Fruit fly (Drosophila melanogaster) whole organism, wandering third instar larva: Measurements from ENCODE around the gene ru.

Experiments
- Myc ChIP-seq: fragments of >200 bp; optimal IDR thresholded peaks from 2 replicates; lab custom pipeline; 2017
- foxo ChIP-seq, 2 experiments: fragments of 200-800 bp; sonication (Bioruptor generic); optimal IDR thresholded peaks; 2 replicates in 1 of 2; 3 replicates in 1 of 2; lab custom pipeline; 2016 to 2017; ENCODE audit warnings: missing biosample characterization in 2 of 2, missing genetic modification characterization in 2 of 2
- h ChIP-seq: fragments of 200-800 bp; sonication (Bioruptor generic); optimal IDR thresholded peaks from 3 replicates; lab custom pipeline; 2016; ENCODE audit warnings: missing biosample characterization, mild to moderate bottlenecking, missing genetic modification characterization
- tai ChIP-seq: sonication (Bioruptor generic); optimal IDR thresholded peaks from 2 replicates; lab custom pipeline; 2016; ENCODE audit warnings: missing biosample characterization, missing genetic modification characterization

DNA sequence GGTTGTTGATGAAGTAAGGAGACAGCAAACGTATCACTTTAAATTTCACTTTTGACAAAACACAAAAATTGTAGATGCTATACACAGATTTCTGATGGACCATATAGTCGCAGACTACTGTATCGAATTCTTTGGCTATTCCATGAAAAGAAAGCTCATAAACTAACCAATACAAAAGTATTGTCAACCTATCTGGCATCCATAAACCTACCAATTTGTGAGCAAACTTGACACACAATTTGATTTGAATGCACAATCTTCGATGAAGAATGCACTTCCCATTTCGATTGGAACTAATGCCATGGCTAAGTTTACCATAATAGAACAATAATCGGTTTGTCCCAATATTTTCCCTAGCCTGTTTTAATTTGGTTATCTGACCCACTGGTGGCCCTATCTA lies 52.9 kb downstream of the ru start, which contains the start of gene CG9173:
- TF ChIP-seq h, result no peak
- no peak for TF ChIP-seq foxo (GFP tag; optimal IDR thresholded peaks at IDR 0.05; lab: Kevin White, UChicago)
- TF ChIP-seq tai (GFP tag; lab: Kevin White, UChicago), result no peak
- no peak for TF ChIP-seq Myc (lab: Kevin White, UChicago)
